Worm (Caenorhabditis elegans) whole organism, midembryonic: ENCODE data around the gene jamp-1.

Experiments used
- T22C8.4 ChIP-seq: fragments of 200-800 bp; sonication (Bioruptor generic); IDR thresholded peaks from 2 replicates; pipeline ENCODE4 v1.3.6; 2022; ENCODE audit warnings: missing genetic modification characterization, missing compliant biosample characterization
- flt-1 ChIP-seq: fragments of 200-800 bp; sonication (Bioruptor generic); IDR thresholded peaks from 2 replicates; pipeline ENCODE4 v1.3.6; 2022; ENCODE audit warnings: missing genetic modification characterization, missing compliant biosample characterization
- klf-2 ChIP-seq: fragments of 200-800 bp; sonication (Bioruptor generic); conservative IDR thresholded peaks from 2 replicates; pipeline ENCODE4 v1.3.6; 2022; ENCODE audit warnings: missing genetic modification reagents, missing genetic modification characterization, missing compliant biosample characterization
- med-1 ChIP-seq: sonication (generic microtip); optimal IDR thresholded peaks from 2 replicates; lab custom pipeline; 2017; ENCODE audit warnings: missing genetic modification characterization, mild to moderate bottlenecking, missing compliant biosample characterization, antibody characterized with exemption, missing genetic modification reagents; ENCODE audit not compliant: insufficient read depth
- tab-1 ChIP-seq: fragments of 200-800 bp; sonication (Bioruptor generic); IDR thresholded peaks from 2 replicates; pipeline ENCODE4 v1.3.6; 2022; ENCODE audit warnings: missing genetic modification characterization, missing compliant biosample characterization

ce11 chrV:6015546-6016089, 35.4 kb downstream of the jamp-1 start:
- TF ChIP-seq flt-1, result no peak
- TF ChIP-seq klf-2 (GFP tag; lab: Robert Waterston, UW), result no peak
- TF ChIP-seq T22C8.4 (GFP tag; lab: Robert Waterston, UW), result no peak
- no peak for TF ChIP-seq med-1 (GFP tag; lab: Kevin White, UChicago)
- TF ChIP-seq tab-1 (GFP tag; lab: Robert Waterston, UW), result no peak
